Fruit fly (Drosophila melanogaster): ENCODE results near the gene CG5347.

dm6 chrX:14776474-14776873, at the start of gene CG5347:
- TF ChIP-seq CG8319 (GFP tag; optimal IDR thresholded peaks at IDR 0.05) = no peak
- TF ChIP-seq net (GFP tag; optimal IDR thresholded peaks at IDR 0.05) = no peak
- TF ChIP-seq ss (GFP tag; optimal IDR thresholded peaks at IDR 0.05) = no peak
- TF ChIP-seq Eip78C (GFP tag) = no peak
